Fruit fly (Drosophila melanogaster): Measurements from ENCODE around the gene CG8003.

dm6 chr3L:10690904-10691408, 29.7 kb downstream of the CG8003 start, which contains the start of gene CG11811:
- TF ChIP-seq ttk (optimal IDR thresholded peaks at IDR 0.05) (no peak), insv (optimal IDR thresholded peaks at IDR 0.05) (no peak), h (optimal IDR thresholded peaks at IDR 0.05) (no peak), psq (optimal IDR thresholded peaks at IDR 0.05) (no peak), Myc (optimal IDR thresholded peaks at IDR 0.05) (no peak), Sin3A (optimal IDR thresholded peaks at IDR 0.05) (no peak)

Measured in Kc167 (cell line).